Worm (Caenorhabditis elegans): ENCODE data around the gene pals-26.
A peak's percentile ranks its signal among the peaks of the same experiment; 100 is the strongest.

pals-26 gene

ce11 chrIII:4394496-4394895 lies 19.5 kb downstream of the pals-26 start, which contains the start of gene R07E5.4:
TSS of gene R07E5.4 (plus strand) at chrIII:4394796.
- TF ChIP-seq nhr-11 (tag; optimal IDR thresholded peaks at IDR 0.05) (no peak), nhr-23 (tag; optimal IDR thresholded peaks at IDR 0.05) (no peak), elt-2 (tag; optimal IDR thresholded peaks at IDR 0.05) (no peak), lin-15B (tag; optimal IDR thresholded peaks at IDR 0.05) (no peak), nhr-28 (tag; optimal IDR thresholded peaks at IDR 0.05) (no peak), nhr-25 (tag; optimal IDR thresholded peaks at IDR 0.05) (no peak), aly-2 (tag; optimal IDR thresholded peaks at IDR 0.05) (no peak), unc-39 (tag; optimal IDR thresholded peaks at IDR 0.05) (no peak), fkh-2 (tag; optimal IDR thresholded peaks at IDR 0.05) (no peak), ZK546.5 (tag; optimal IDR thresholded peaks at IDR 0.05) (no peak), R02D3.7 (tag; optimal IDR thresholded peaks at IDR 0.05) (no peak)

- TF ChIP-seq unc-39 (tag; optimal IDR thresholded peaks at IDR 0.05) (no peak), nfya-1 (tag; optimal IDR thresholded peaks at IDR 0.05; ENCODE audit: insufficient read depth) (peak; percentile 96), pha-4 (tag; optimal IDR thresholded peaks at IDR 0.05) (no peak), aly-2 (tag; optimal IDR thresholded peaks at IDR 0.05) (no peak), unc-62 (GFP tag; optimal IDR thresholded peaks at IDR 0.05) (no peak), ceh-9 (tag; optimal IDR thresholded peaks at IDR 0.05) (no peak), nhr-67 (tag; optimal IDR thresholded peaks at IDR 0.05) (no peak), nhr-77 (tag; optimal IDR thresholded peaks at IDR 0.05) (no peak)
Observed at ce11 chrIII:4395857-4396256, 20.9 kb downstream of the pals-26 start.

- TF ChIP-seq jun-1 (tag; optimal IDR thresholded peaks at IDR 0.05) (no peak), elt-1 (tag; optimal IDR thresholded peaks at IDR 0.05) (no peak), mdl-1 (tag; optimal IDR thresholded peaks at IDR 0.05) (no peak), nhr-25 (tag; optimal IDR thresholded peaks at IDR 0.05) (no peak)
Observed at ce11 chrIII:4397115-4397514, 22.2 kb downstream of the pals-26 start, which contains the start of gene R07E5.5. TSS of gene R07E5.5 (plus strand) at chrIII:4397415.

- peak; percentile 41 for TF ChIP-seq ceh-28 (tag; optimal IDR thresholded peaks at IDR 0.05)
- no peak for TF ChIP-seq ceh-82 (tag; optimal IDR thresholded peaks at IDR 0.05)
- no peak for TF ChIP-seq elt-2 (tag; optimal IDR thresholded peaks at IDR 0.05)
Observed at ce11 chrIII:4398463-4398862, 23.5 kb downstream of the pals-26 start, which contains the start of gene R07E5.6. TSS of gene R07E5.6 (plus strand) at chrIII:4398763.

- TF ChIP-seq tbx-2 (tag; optimal IDR thresholded peaks at IDR 0.05) = no peak
- no peak for TF ChIP-seq eor-1 (tag; optimal IDR thresholded peaks at IDR 0.05)
- no peak for TF ChIP-seq lin-15B (tag; optimal IDR thresholded peaks at IDR 0.05)
- TF ChIP-seq unc-39 (tag; optimal IDR thresholded peaks at IDR 0.05) = no peak
- TF ChIP-seq fkh-2 (tag; optimal IDR thresholded peaks at IDR 0.05) = no peak
- no peak for TF ChIP-seq nhr-23 (tag; optimal IDR thresholded peaks at IDR 0.05)
- no peak for TF ChIP-seq ama-1 (optimal IDR thresholded peaks at IDR 0.05)
Observed at ce11 chrIII:4401142-4401541, 26.2 kb downstream of the pals-26 start, which contains the start of gene R07E5.15. TSS of gene R07E5.15 (plus strand) at chrIII:4401442.

ce11 chrIII:4404339-4404836 lies 29.4 kb downstream of the pals-26 start, which contains the start of the genes R07E5.17 and snfc-5:
TSS of gene R07E5.17 (minus strand) at chrIII:4404436.
TSS of gene snfc-5 (plus strand) at chrIII:4404786.
- no peak for TF ChIP-seq nhr-77 (tag; optimal IDR thresholded peaks at IDR 0.05)
- TF ChIP-seq tbx-2 (tag; optimal IDR thresholded peaks at IDR 0.05) = no peak
- no peak for TF ChIP-seq elt-3 (tag; optimal IDR thresholded peaks at IDR 0.05)
- TF ChIP-seq nhr-76 (tag; optimal IDR thresholded peaks at IDR 0.05) = no peak
- TF ChIP-seq snpc-4 (tag; optimal IDR thresholded peaks at IDR 0.05) = peak; percentile 2
- no peak for TF ChIP-seq unc-62 (GFP tag; optimal IDR thresholded peaks at IDR 0.05)
- TF ChIP-seq nhr-25 (tag; optimal IDR thresholded peaks at IDR 0.05) = peak; percentile 9
- peak; percentile 77 for TF ChIP-seq lin-15B (tag; optimal IDR thresholded peaks at IDR 0.05)
- no peak for TF ChIP-seq fos-1 (tag; optimal IDR thresholded peaks at IDR 0.05)
- peak; percentile 23 for TF ChIP-seq lin-39 (tag; optimal IDR thresholded peaks at IDR 0.05)
- peak; percentile 12 for TF ChIP-seq elt-2 (tag; optimal IDR thresholded peaks at IDR 0.05)
- TF ChIP-seq nhr-23 (tag; optimal IDR thresholded peaks at IDR 0.05) = peak; percentile 31
- peak; percentile 60 for TF ChIP-seq nfya-1 (tag; optimal IDR thresholded peaks at IDR 0.05; ENCODE audit: insufficient read depth)

Measured in whole organism, L3 larva.